Worm (Caenorhabditis elegans): ENCODE results near the gene gcy-20.

DNA sequence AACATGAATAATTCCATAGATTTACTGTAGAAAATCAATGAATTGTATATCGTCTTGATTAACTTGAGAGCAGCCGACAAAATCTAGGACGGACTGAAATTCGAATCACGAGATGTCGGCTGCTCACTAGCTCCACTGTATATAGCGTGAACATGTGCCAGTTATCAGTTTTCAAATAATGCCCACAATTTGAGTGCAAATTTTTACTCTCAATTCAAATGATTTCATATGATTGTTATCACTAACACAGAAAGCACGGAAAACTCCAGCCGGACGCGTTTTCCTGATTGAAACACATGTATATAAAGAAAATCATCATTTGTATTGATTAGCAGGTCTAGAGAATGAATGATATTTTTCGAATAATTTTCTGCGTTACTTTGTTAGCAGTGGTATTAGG lies 38.8 kb upstream of the gcy-20 start, which contains the start of gene oac-5:
- TF ChIP-seq nhr-85 (tag) = no peak
- no peak for TF ChIP-seq zag-1 (tag; optimal IDR thresholded peaks at IDR 0.05)
- TF ChIP-seq unc-62 (GFP tag; optimal IDR thresholded peaks at IDR 0.05) = no peak
- TF ChIP-seq ama-1 (optimal IDR thresholded peaks at IDR 0.05) = no peak
- TF ChIP-seq rnt-1 (tag; optimal IDR thresholded peaks at IDR 0.05) = no peak
- TF ChIP-seq skn-1 (tag; optimal IDR thresholded peaks at IDR 0.05) = no peak
- no peak for TF ChIP-seq C16A3.4 (tag; optimal IDR thresholded peaks at IDR 0.05)
